Worm (Caenorhabditis elegans) whole organism, L3 larva: ENCODE results near the gene Y57G11B.2.

Source experiments
- R02D3.7 ChIP-seq: fragments of 150-350 bp; optimal IDR thresholded peaks from 2 replicates; lab custom pipeline; 2014; ENCODE audit warnings: missing biosample characterization, missing genetic modification characterization
- ZK546.5 ChIP-seq: sonication (generic microtip); optimal IDR thresholded peaks from 2 replicates; lab custom pipeline; 2017; ENCODE audit warnings: missing biosample characterization, missing genetic modification characterization
- aly-2 ChIP-seq: fragments of 150-350 bp; optimal IDR thresholded peaks from 2 replicates; lab custom pipeline; 2014; ENCODE audit warnings: missing biosample characterization, missing genetic modification characterization
- ama-1 ChIP-seq: fragments of 150-350 bp; optimal IDR thresholded peaks from 2 replicates; lab custom pipeline; 2018
- ceh-16 ChIP-seq: sonication (generic microtip); optimal IDR thresholded peaks from 2 replicates; lab custom pipeline; 2017; ENCODE audit warnings: missing biosample characterization, missing genetic modification characterization
- ceh-28 ChIP-seq: fragments of 150-350 bp; optimal IDR thresholded peaks from 2 replicates; lab custom pipeline; 2014; ENCODE audit warnings: missing biosample characterization, missing genetic modification reagents, missing genetic modification characterization
- ceh-9 ChIP-seq: sonication (generic microtip); optimal IDR thresholded peaks from 2 replicates; lab custom pipeline; 2018; ENCODE audit warnings: missing biosample characterization, missing genetic modification characterization
- daf-12 ChIP-seq: fragments of 150-350 bp; optimal IDR thresholded peaks from 2 replicates; lab custom pipeline; 2014; ENCODE audit warnings: missing biosample characterization, missing genetic modification reagents, missing genetic modification characterization
- egl-27 ChIP-seq: sonication (generic microtip); optimal IDR thresholded peaks from 4 replicates; lab custom pipeline; 2017; ENCODE audit warnings: missing biosample characterization, missing genetic modification reagents, missing genetic modification characterization
- egl-5 ChIP-seq: fragments of 150-350 bp; optimal IDR thresholded peaks from 2 replicates; lab custom pipeline; 2017; ENCODE audit warnings: missing biosample characterization, missing genetic modification reagents, missing genetic modification characterization, inconsistent platforms
- elt-1 ChIP-seq: fragments of 150-350 bp; optimal IDR thresholded peaks from 2 replicates; lab custom pipeline; 2014; ENCODE audit warnings: missing biosample characterization, missing genetic modification characterization
- elt-2 ChIP-seq: sonication (generic microtip); optimal IDR thresholded peaks from 2 replicates; lab custom pipeline; 2016; ENCODE audit warnings: missing genetic modification reagents, mild to moderate bottlenecking, missing genetic modification characterization, missing compliant biosample characterization
- elt-3 ChIP-seq, 3 experiments: fragments of 150-350 bp in 1 of 3; sonication (generic microtip) in 2 of 3; optimal IDR thresholded peaks; 2 replicates in 2 of 3; 4 replicates in 1 of 3; lab custom pipeline; 2014 to 2017; ENCODE audit warnings: missing biosample characterization in 3 of 3, missing genetic modification characterization in 3 of 3
- eor-1 ChIP-seq, 2 experiments: fragments of 150-350 bp; optimal IDR thresholded peaks; 2 replicates each; lab custom pipeline; 2014 to 2018; ENCODE audit warnings: missing biosample characterization in 2 of 2, missing genetic modification characterization in 2 of 2
- fkh-10 ChIP-seq: sonication (generic microtip); optimal IDR thresholded peaks from 2 replicates; lab custom pipeline; 2017; ENCODE audit warnings: missing biosample characterization, missing genetic modification reagents, missing genetic modification characterization
- fos-1 ChIP-seq: fragments of 150-350 bp; optimal IDR thresholded peaks from 2 replicates; lab custom pipeline; 2014; ENCODE audit warnings: missing biosample characterization, missing genetic modification characterization
- hmg-11 ChIP-seq: sonication (generic microtip); optimal IDR thresholded peaks from 2 replicates; lab custom pipeline; 2016; ENCODE audit warnings: missing genetic modification characterization, missing compliant biosample characterization
- jun-1 ChIP-seq: fragments of 150-350 bp; optimal IDR thresholded peaks from 2 replicates; lab custom pipeline; 2014; ENCODE audit warnings: missing biosample characterization, missing genetic modification reagents, missing genetic modification characterization
- lin-15B ChIP-seq: fragments of 150-350 bp; optimal IDR thresholded peaks from 2 replicates; lab custom pipeline; 2014; ENCODE audit warnings: missing biosample characterization, missing genetic modification characterization
- lin-39 ChIP-seq: fragments of 150-350 bp; optimal IDR thresholded peaks from 2 replicates; lab custom pipeline; 2018; ENCODE audit warnings: missing biosample characterization, missing genetic modification reagents, missing genetic modification characterization
- lsy-12 ChIP-seq: sonication (generic microtip); optimal IDR thresholded peaks from 2 replicates; lab custom pipeline; 2016; ENCODE audit warnings: mild to moderate bottlenecking, missing genetic modification characterization, missing compliant biosample characterization
- mml-1 ChIP-seq: fragments of 150-350 bp; sonication (generic microtip); optimal IDR thresholded peaks from 3 replicates; lab custom pipeline; 2014; ENCODE audit warnings: missing biosample characterization, missing genetic modification characterization
- nfya-1 ChIP-seq: sonication (generic microtip); optimal IDR thresholded peaks from 2 replicates; lab custom pipeline; 2017; ENCODE audit warnings: missing genetic modification characterization, mild to moderate bottlenecking, missing compliant biosample characterization, antibody characterized with exemption, moderate library complexity; ENCODE audit not compliant: insufficient read depth
- nhr-11 ChIP-seq: fragments of 150-350 bp; optimal IDR thresholded peaks from 2 replicates; lab custom pipeline; 2014; ENCODE audit warnings: missing biosample characterization, missing genetic modification characterization
- nhr-23 ChIP-seq: fragments of 150-350 bp; optimal IDR thresholded peaks from 2 replicates; lab custom pipeline; 2014; ENCODE audit warnings: missing biosample characterization, missing genetic modification reagents, missing genetic modification characterization
- nhr-237 ChIP-seq: fragments of 150-350 bp; optimal IDR thresholded peaks from 2 replicates; lab custom pipeline; 2014; ENCODE audit warnings: missing biosample characterization, missing genetic modification characterization
- nhr-25 ChIP-seq: sonication (generic microtip); optimal IDR thresholded peaks from 2 replicates; lab custom pipeline; 2017; ENCODE audit warnings: missing biosample characterization, missing genetic modification characterization
- nhr-43 ChIP-seq: sonication (generic microtip); optimal IDR thresholded peaks from 2 replicates; lab custom pipeline; 2016; ENCODE audit warnings: mild to moderate bottlenecking, missing genetic modification characterization, missing compliant biosample characterization; ENCODE audit not compliant: poor library complexity, severe bottlenecking
- nhr-67 ChIP-seq: fragments of 150-350 bp; optimal IDR thresholded peaks from 2 replicates; lab custom pipeline; 2014; ENCODE audit warnings: missing biosample characterization, missing genetic modification characterization
- pha-4 ChIP-seq: fragments of 150-350 bp; optimal IDR thresholded peaks from 2 replicates; lab custom pipeline; 2014; ENCODE audit warnings: missing biosample characterization, missing genetic modification reagents, missing genetic modification characterization
- pqm-1 ChIP-seq: fragments of 150-350 bp; optimal IDR thresholded peaks from 2 replicates; lab custom pipeline; 2017; ENCODE audit warnings: missing biosample characterization, missing genetic modification characterization, inconsistent platforms
- snpc-4 ChIP-seq: fragments of 150-350 bp; optimal IDR thresholded peaks from 2 replicates; lab custom pipeline; 2014; ENCODE audit warnings: missing biosample characterization, missing genetic modification characterization
- tbx-2 ChIP-seq: sonication (generic microtip); optimal IDR thresholded peaks from 2 replicates; lab custom pipeline; 2016; ENCODE audit warnings: mild to moderate bottlenecking, missing genetic modification characterization, missing compliant biosample characterization
- unc-39 ChIP-seq: sonication (generic microtip); optimal IDR thresholded peaks from 4 replicates; lab custom pipeline; 2017; ENCODE audit warnings: missing biosample characterization, missing genetic modification characterization
- unc-62 ChIP-seq: fragments of 150-350 bp; sonication (generic microtip); optimal IDR thresholded peaks from 4 replicates; lab custom pipeline; 2014; ENCODE audit warnings: missing biosample characterization, missing genetic modification reagents, missing genetic modification characterization
- zag-1 ChIP-seq: fragments of 150-350 bp; optimal IDR thresholded peaks from 2 replicates; lab custom pipeline; 2014; ENCODE audit warnings: missing biosample characterization, missing genetic modification characterization
- ztf-4 ChIP-seq: fragments of 150-350 bp; optimal IDR thresholded peaks from 2 replicates; lab custom pipeline; 2014; ENCODE audit warnings: missing biosample characterization, missing genetic modification characterization

Gene Y57G11B.2

ce11 chrIV:14609774-14610173 lies 44.6 kb downstream of the Y57G11B.2 start:
- TF ChIP-seq nhr-25 (tag; lab: Kevin White, UChicago) (peak; percentile 35), elt-1 (tag; lab: Kevin White, UChicago) (no peak), nhr-67 (tag; lab: Kevin White, UChicago) (no peak), elt-2 (peak; percentile 56), fos-1 (tag; lab: Kevin White, UChicago) (no peak), fkh-10 (GFP tag; lab: Kevin White, UChicago) (no peak), unc-39 (tag; lab: Kevin White, UChicago) (no peak), nhr-43 (tag; lab: Kevin White, UChicago) (no peak), pha-4 (tag; lab: Kevin White, UChicago) (peak; percentile 79), ZK546.5 (tag; lab: Kevin White, UChicago) (no peak), lin-15B (tag; lab: Kevin White, UChicago) (no peak), elt-3 (tag; optimal IDR thresholded peaks at IDR 0.05; lab: Kevin White, UChicago) (no peak), mml-1 (tag; lab: Kevin White, UChicago) (no peak), nhr-11 (tag; lab: Kevin White, UChicago) (no peak), lsy-12 (no peak), nfya-1 (tag; lab: Kevin White, UChicago) (no peak), lin-39 (tag; lab: Kevin White, UChicago) (no peak), unc-62 (GFP tag; lab: Kevin White, UChicago) (no peak), R02D3.7 (tag; lab: Kevin White, UChicago) (no peak), nhr-23 (tag; lab: Kevin White, UChicago) (peak; percentile 10), daf-12 (tag; lab: Kevin White, UChicago) (no peak), pqm-1 (tag; lab: Kevin White, UChicago) (peak; percentile 80), jun-1 (tag; lab: Kevin White, UChicago) (peak; percentile 40), egl-5 (tag; lab: Kevin White, UChicago) (no peak)

DNA sequence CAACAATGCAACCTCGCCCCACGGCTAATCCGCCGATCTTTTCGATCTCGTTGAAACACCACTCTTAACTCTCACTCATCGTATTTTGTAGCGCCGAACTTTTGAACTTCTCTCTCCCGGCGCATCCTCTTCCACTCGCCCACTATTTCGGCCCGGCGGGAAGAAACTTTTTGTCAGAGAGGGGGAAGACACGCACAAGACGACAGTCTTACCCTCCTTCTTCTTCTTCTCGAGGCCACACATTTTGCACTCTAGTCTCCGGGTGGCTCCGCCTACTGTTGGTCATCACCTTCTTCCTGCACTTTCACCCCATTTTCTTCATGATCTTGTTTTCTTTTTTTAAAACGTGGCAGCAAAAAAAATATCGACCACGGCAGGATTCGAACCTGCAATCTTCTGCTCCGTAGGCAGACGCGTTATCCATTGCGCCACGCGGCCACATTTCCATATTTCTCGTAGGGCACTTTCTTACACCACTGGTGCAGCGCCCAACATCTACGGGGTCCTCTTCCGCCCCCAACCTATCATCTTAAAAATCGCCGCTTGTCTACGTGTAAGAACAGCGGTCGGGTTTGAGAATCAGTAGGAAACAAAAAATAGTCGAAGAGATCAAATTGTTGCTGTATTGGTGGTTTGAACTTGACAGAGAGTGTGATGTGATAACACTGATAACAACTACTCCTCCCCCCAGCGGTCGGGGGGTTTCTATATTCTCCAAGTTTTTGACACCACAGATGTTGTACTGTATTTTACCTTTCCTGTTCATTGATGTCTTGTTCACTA lies 46.0 kb downstream of the Y57G11B.2 start:
- no peak for TF ChIP-seq unc-39 (tag; lab: Kevin White, UChicago)
- TF ChIP-seq zag-1: no peak
- TF ChIP-seq daf-12 (tag; lab: Kevin White, UChicago): no peak
- TF ChIP-seq nhr-237: no peak
- TF ChIP-seq ceh-28 (tag; lab: Kevin White, UChicago): no peak
- TF ChIP-seq nhr-25 (tag; lab: Kevin White, UChicago): peak; percentile 89
- TF ChIP-seq egl-27 (tag; lab: Kevin White, UChicago): no peak
- TF ChIP-seq snpc-4 (tag; lab: Kevin White, UChicago): peak; percentile 65
- peak; percentile 41 for TF ChIP-seq nfya-1 (tag; lab: Kevin White, UChicago)
- TF ChIP-seq fkh-10 (GFP tag; lab: Kevin White, UChicago): no peak
- no peak for TF ChIP-seq ceh-16 (tag; lab: Kevin White, UChicago)
- peak; percentile 69 for TF ChIP-seq elt-2
- TF ChIP-seq lsy-12: peak; percentile 30
- no peak for TF ChIP-seq aly-2
- peak; percentile 21 for TF ChIP-seq unc-62 (GFP tag; lab: Kevin White, UChicago)
- peak; percentile 43 for TF ChIP-seq pqm-1 (tag; lab: Kevin White, UChicago)
- TF ChIP-seq fos-1 (tag; lab: Kevin White, UChicago): no peak
- no peak for TF ChIP-seq eor-1 (tag; optimal IDR thresholded peaks at IDR 0.05; lab: Kevin White, UChicago)
- TF ChIP-seq nhr-11 (tag; lab: Kevin White, UChicago): no peak
- TF ChIP-seq pha-4 (tag; lab: Kevin White, UChicago): peak; percentile 63
- no peak for TF ChIP-seq ztf-4 (tag; lab: Kevin White, UChicago)
- peak; percentile 1 for TF ChIP-seq hmg-11 (tag; lab: Kevin White, UChicago)
- peak; percentile 37 for TF ChIP-seq tbx-2 (tag; lab: Kevin White, UChicago)
- peak; percentile 79 for TF ChIP-seq jun-1 (tag; lab: Kevin White, UChicago)
- TF ChIP-seq R02D3.7 (tag; lab: Kevin White, UChicago): peak; percentile 7
- TF ChIP-seq elt-1 (tag; lab: Kevin White, UChicago): peak; percentile 28
- TF ChIP-seq nhr-43 (tag; lab: Kevin White, UChicago): peak; percentile 88
- TF ChIP-seq ama-1: peak; percentile 12
- TF ChIP-seq nhr-23 (tag; lab: Kevin White, UChicago): peak; percentile 96
- TF ChIP-seq lin-15B (tag; lab: Kevin White, UChicago): peak; percentile 59
- no peak for TF ChIP-seq ceh-9 (tag; lab: Kevin White, UChicago)
